Worm (Caenorhabditis elegans): ENCODE measurements around the gene M28.9.

Gene M28.9

DNA sequence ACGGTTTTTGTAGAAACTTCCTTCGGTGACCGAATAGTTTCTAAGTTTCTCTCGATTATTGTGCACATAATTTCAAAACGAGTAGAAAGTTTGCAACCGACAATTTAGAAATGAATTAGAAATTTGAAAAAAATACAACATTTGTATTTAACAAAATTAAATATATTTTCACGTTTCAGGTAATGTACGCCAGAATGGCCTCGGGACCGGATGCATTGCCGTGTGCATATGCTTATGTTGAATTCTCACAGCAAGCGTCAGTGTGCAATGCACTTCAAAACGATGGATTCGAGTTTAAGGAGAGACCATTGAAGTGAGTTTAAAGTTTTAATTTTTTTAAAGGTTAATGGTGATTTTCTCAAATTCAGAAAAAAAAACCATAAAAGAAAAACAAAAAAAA, 21.7 kb downstream of the M28.9 start, which contains the start of gene marc-2:
TSS of gene marc-2 (minus strand) at position 101 of the 400 bp plus-strand sequence.
- TF ChIP-seq nhr-232 (tag; optimal IDR thresholded peaks at IDR 0.05) (no peak), T23F11.4 (GFP tag; optimal IDR thresholded peaks at IDR 0.05) (no peak), rnt-1 (tag; optimal IDR thresholded peaks at IDR 0.05) (no peak), F13H6.1 (tag; optimal IDR thresholded peaks at IDR 0.05) (no peak), elt-2 (tag; optimal IDR thresholded peaks at IDR 0.05) (no peak), zip-5 (tag; optimal IDR thresholded peaks at IDR 0.05) (no peak), pax-1 (tag; optimal IDR thresholded peaks at IDR 0.05) (no peak), ceh-9 (tag; optimal IDR thresholded peaks at IDR 0.05) (no peak), ceh-48 (tag; optimal IDR thresholded peaks at IDR 0.05) (no peak), pha-2 (tag; optimal IDR thresholded peaks at IDR 0.05) (no peak), sdc-2 (tag; optimal IDR thresholded peaks at IDR 0.05) (no peak), odd-2 (tag; optimal IDR thresholded peaks at IDR 0.05) (no peak), gmeb-2 (tag; optimal IDR thresholded peaks at IDR 0.05) (no peak), ceh-19 (GFP tag; optimal IDR thresholded peaks at IDR 0.05) (no peak), che-1 (tag; optimal IDR thresholded peaks at IDR 0.05) (no peak), mec-3 (tag; optimal IDR thresholded peaks at IDR 0.05; ENCODE audit: borderline replicate concordance) (no peak), K02D7.2 (tag; optimal IDR thresholded peaks at IDR 0.05) (no peak)

DNA sequence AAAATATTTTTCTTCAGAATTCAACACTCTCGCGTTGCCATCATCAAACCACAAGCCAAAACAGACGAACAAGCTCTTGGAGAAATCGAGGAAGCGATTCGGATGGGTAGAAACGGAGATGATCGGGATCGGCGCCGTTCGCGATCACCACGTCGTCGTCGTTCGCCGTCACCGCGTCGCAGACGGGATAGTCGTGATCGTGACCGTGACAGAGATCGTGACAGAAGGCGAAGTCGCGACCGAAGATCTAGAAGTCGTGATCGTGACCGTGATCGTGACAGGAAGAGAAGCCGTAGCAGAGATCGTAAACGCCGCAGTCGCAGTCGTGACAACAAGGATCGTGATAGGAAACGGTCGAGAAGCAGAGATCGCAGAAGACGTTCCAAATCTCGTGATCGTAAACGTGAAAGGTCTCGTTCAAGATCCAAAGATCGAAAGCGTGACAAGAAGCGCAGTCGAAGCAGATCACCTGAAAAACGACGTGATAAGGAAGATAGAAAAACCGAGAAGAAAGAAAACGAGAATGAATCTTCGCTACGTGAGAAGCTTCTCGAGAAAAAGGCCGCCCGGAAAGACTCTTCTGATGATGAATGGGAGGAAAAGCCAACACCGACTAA, 22.3 kb downstream of the M28.9 start:
- TF ChIP-seq ceh-22 (tag; optimal IDR thresholded peaks at IDR 0.05): no peak
- no peak for TF ChIP-seq nhr-232 (tag; optimal IDR thresholded peaks at IDR 0.05)
- TF ChIP-seq hlh-15 (tag; optimal IDR thresholded peaks at IDR 0.05): no peak
- TF ChIP-seq ets-4 (tag; optimal IDR thresholded peaks at IDR 0.05): no peak
- TF ChIP-seq T23F11.4 (GFP tag; optimal IDR thresholded peaks at IDR 0.05): no peak
- TF ChIP-seq lin-11 (tag; optimal IDR thresholded peaks at IDR 0.05): no peak
- TF ChIP-seq unc-86 (tag; optimal IDR thresholded peaks at IDR 0.05): no peak
- TF ChIP-seq ceh-6 (GFP tag; optimal IDR thresholded peaks at IDR 0.05): no peak
- no peak for TF ChIP-seq C38D4.7 (GFP tag; optimal IDR thresholded peaks at IDR 0.05)
- no peak for TF ChIP-seq mec-3 (tag; optimal IDR thresholded peaks at IDR 0.05; ENCODE audit: borderline replicate concordance)
- no peak for TF ChIP-seq ceh-31 (tag; optimal IDR thresholded peaks at IDR 0.05)
- no peak for TF ChIP-seq ceh-30 (tag; optimal IDR thresholded peaks at IDR 0.05)
- TF ChIP-seq sox-2 (GFP tag; IDR thresholded peaks at IDR 0.05): no peak
- no peak for TF ChIP-seq ceh-34 (tag; optimal IDR thresholded peaks at IDR 0.05)
- TF ChIP-seq pat-9 (tag; optimal IDR thresholded peaks at IDR 0.05): no peak
- TF ChIP-seq ahr-1 (tag; optimal IDR thresholded peaks at IDR 0.05): no peak
- TF ChIP-seq madf-2 (tag; optimal IDR thresholded peaks at IDR 0.05): no peak
- TF ChIP-seq ceh-2 (tag; optimal IDR thresholded peaks at IDR 0.05): no peak
- TF ChIP-seq ceh-19 (GFP tag; optimal IDR thresholded peaks at IDR 0.05): no peak
- no peak for TF ChIP-seq nhr-11 (tag; optimal IDR thresholded peaks at IDR 0.05)

DNA sequence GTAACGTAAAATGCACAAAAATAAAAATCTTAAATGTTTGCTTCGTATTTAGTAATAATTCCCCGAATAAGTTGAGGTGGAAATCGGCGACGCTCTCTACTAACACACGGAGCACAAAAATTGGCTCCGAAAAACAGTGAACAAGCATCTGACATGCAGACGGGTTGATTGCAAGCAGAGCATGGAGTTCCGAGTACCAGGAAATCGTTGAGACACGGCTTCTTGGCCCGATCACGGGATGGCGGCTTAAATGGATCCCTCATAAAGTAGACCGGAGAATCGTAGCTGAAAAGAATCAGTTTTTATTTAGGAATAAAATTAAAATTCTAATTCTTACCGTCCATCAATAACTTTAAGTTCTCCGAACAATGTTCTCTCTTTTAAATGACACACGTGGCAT, 23.1 kb downstream of the M28.9 start:
- no peak for TF ChIP-seq fkh-6 (tag; optimal IDR thresholded peaks at IDR 0.05)
- TF ChIP-seq elt-4 (tag; optimal IDR thresholded peaks at IDR 0.05): no peak
- no peak for TF ChIP-seq ztf-16 (tag; optimal IDR thresholded peaks at IDR 0.05)
- TF ChIP-seq K09A11.1 (tag; optimal IDR thresholded peaks at IDR 0.05; ENCODE audit: insufficient read depth): no peak
- no peak for TF ChIP-seq ceh-18 (tag; optimal IDR thresholded peaks at IDR 0.05)
- no peak for TF ChIP-seq pha-4 (tag; optimal IDR thresholded peaks at IDR 0.05)
- no peak for TF ChIP-seq dmd-4 (tag; optimal IDR thresholded peaks at IDR 0.05; ENCODE audit: borderline replicate concordance)
- no peak for TF ChIP-seq hlh-15 (tag; optimal IDR thresholded peaks at IDR 0.05)
- no peak for TF ChIP-seq unc-42 (tag; optimal IDR thresholded peaks at IDR 0.05)
- TF ChIP-seq gmeb-2 (tag; optimal IDR thresholded peaks at IDR 0.05): no peak
- TF ChIP-seq ets-4 (tag; optimal IDR thresholded peaks at IDR 0.05): no peak
- TF ChIP-seq ceh-19 (GFP tag; optimal IDR thresholded peaks at IDR 0.05): no peak
- no peak for TF ChIP-seq dve-1 (tag; optimal IDR thresholded peaks at IDR 0.05)
- no peak for TF ChIP-seq F13H6.1 (tag; optimal IDR thresholded peaks at IDR 0.05)
- TF ChIP-seq ceh-34 (tag; optimal IDR thresholded peaks at IDR 0.05): no peak
- no peak for TF ChIP-seq Y22D7AL.16 (tag; optimal IDR thresholded peaks at IDR 0.05)

Data from whole organism, late embryonic.